Fruit fly (Drosophila melanogaster): ENCODE results near the gene trol.

DNA sequence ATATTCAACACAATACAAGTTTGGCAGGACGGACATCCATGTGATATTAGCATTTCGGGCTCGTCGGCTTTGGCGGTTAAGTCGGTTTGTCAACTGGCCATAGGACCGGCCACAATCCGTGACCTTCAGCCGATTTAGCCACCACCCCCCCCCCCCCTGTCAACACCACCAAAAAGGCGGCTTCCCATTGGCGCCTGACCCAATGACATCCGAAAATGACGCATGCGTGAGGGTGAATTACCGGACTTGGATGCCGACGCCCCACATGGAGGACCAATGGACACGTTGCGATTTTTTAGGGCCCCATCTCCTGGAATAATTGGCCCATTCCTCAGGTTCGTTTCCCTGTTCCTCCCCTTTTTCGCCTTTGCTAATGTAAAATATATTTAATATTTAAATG is 1.0 kb upstream of the trol start:
- TF ChIP-seq CG8478 (optimal IDR thresholded peaks at IDR 0.05) (no peak), CTCF (optimal IDR thresholded peaks at IDR 0.05) (no peak)
